Worm (Caenorhabditis elegans): ENCODE data around the gene C50E3.5.

DNA sequence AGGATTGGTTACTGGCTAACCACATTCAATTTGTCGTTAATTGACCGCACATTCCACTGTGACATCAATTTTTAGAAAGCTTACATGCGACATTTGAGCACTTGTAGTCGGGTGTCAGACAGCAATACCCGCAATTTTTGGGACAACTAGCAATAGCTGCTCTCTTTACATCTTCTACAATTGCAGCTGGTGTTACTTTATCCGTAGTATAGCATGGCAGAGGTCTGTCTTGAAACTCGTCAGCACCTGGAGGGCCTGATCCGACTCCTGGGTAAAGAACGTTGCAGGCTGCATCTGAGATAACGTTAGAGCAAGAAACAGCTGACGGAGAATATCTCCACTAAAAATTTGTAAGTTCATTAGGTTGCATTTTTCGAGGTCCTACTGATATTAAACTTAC is 51.6 kb downstream of the C50E3.5 start:
- TF ChIP-seq ZK546.5 (tag; optimal IDR thresholded peaks at IDR 0.05) (no peak), egl-5 (tag; optimal IDR thresholded peaks at IDR 0.05) (no peak), pqm-1 (tag; optimal IDR thresholded peaks at IDR 0.05) (no peak), nhr-77 (tag; optimal IDR thresholded peaks at IDR 0.05) (no peak), nfya-1 (tag; optimal IDR thresholded peaks at IDR 0.05; ENCODE audit: insufficient read depth) (no peak), ama-1 (optimal IDR thresholded peaks at IDR 0.05) (no peak), tbx-2 (tag; optimal IDR thresholded peaks at IDR 0.05) (no peak), elt-3 (tag; optimal IDR thresholded peaks at IDR 0.05) (no peak), nhr-76 (tag; optimal IDR thresholded peaks at IDR 0.05) (no peak), ceh-9 (tag; optimal IDR thresholded peaks at IDR 0.05) (no peak)

Data from whole organism, L3 larva.